Fruit fly (Drosophila melanogaster) S2 (cell line): ENCODE data around the gene CG31904.

ENCODE experiments used
- CG8478 ChIP-seq: fragments of >200 bp; optimal IDR thresholded peaks from 2 replicates; lab custom pipeline; 2018
- CTCF ChIP-seq, 2 experiments: fragments of >200 bp; optimal IDR thresholded peaks; 2 replicates each; lab custom pipeline; 2018

The CG31904 gene

DNA sequence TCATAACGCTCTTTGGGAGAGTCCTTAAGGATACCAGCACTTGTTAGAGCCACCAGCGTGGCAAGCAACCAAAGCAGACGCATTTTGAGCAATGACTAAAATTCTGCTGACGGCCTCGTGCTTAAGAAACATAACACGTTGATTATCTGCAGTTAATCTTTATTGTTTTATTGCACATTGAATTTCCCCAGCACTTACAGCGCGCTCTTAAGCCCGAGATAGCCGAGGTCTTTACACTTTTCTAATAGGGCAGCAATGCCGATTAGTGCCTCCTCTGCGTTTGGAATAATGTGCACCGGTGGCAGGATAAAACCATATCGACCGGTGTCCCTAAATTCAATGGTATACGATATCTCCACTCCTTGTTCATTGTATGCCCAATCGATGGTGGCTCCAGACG is 47.6 kb downstream of the CG31904 start, which contains the start of gene CG18585:
TSS of gene CG18585 (minus strand) at position 101 of the 400 bp plus-strand sequence.
- TF ChIP-seq CG8478 (lab: Kevin White, UChicago) (no peak), CTCF (optimal IDR thresholded peaks at IDR 0.05; lab: Kevin White, UChicago) (no peak)

dm6 chr2L:7690449-7690848 is 48.2 kb downstream of the CG31904 start:
- no peak for TF ChIP-seq CTCF (optimal IDR thresholded peaks at IDR 0.05; lab: Kevin White, UChicago)
- TF ChIP-seq CG8478 (lab: Kevin White, UChicago): no peak

- TF ChIP-seq CTCF (optimal IDR thresholded peaks at IDR 0.05; lab: Kevin White, UChicago) (no peak), CG8478 (lab: Kevin White, UChicago) (no peak)
These were observed 53.3 kb downstream of the CG31904 start for dm6 chr2L:7685290-7685689.
